Worm (Caenorhabditis elegans) whole organism, late embryonic: Measurements from ENCODE around the gene T16G1.7.

ENCODE experiments used
- K02D7.2 ChIP-seq: sonication (generic microtip); optimal IDR thresholded peaks from 2 replicates; lab custom pipeline; 2017; ENCODE audit warnings: mild to moderate bottlenecking, missing genetic modification characterization, missing compliant biosample characterization
- ama-1 ChIP-seq: fragments of 150-350 bp; optimal IDR thresholded peaks from 2 replicates; lab custom pipeline; 2014
- dmd-4 ChIP-seq: sonication (generic microtip); optimal IDR thresholded peaks from 2 replicates; lab custom pipeline; 2016; ENCODE audit warnings: borderline replicate concordance, missing genetic modification characterization, missing compliant biosample characterization
- gmeb-2 ChIP-seq: sonication (generic microtip); optimal IDR thresholded peaks from 2 replicates; lab custom pipeline; 2016; ENCODE audit warnings: missing genetic modification characterization, inconsistent platforms, missing compliant biosample characterization
- hlh-13 ChIP-seq: fragments of 200-800 bp; sonication (Bioruptor generic); optimal IDR thresholded peaks from 2 replicates; lab custom pipeline; 2018; ENCODE audit warnings: mild to moderate bottlenecking, missing genetic modification characterization, missing compliant biosample characterization
- hlh-30 ChIP-seq: sonication (generic microtip); optimal IDR thresholded peaks from 2 replicates; lab custom pipeline; 2017; ENCODE audit warnings: antibody characterized with exemption, missing genetic modification characterization, missing compliant biosample characterization; ENCODE audit not compliant: insufficient read depth
- mec-3 ChIP-seq: sonication (generic microtip); optimal IDR thresholded peaks from 2 replicates; lab custom pipeline; 2016; ENCODE audit warnings: borderline replicate concordance, missing genetic modification characterization, missing compliant biosample characterization
- nhr-11 ChIP-seq: fragments of 150-350 bp; optimal IDR thresholded peaks from 2 replicates; lab custom pipeline; 2014; ENCODE audit warnings: missing biosample characterization, missing genetic modification characterization
- pax-1 ChIP-seq: fragments of 150-350 bp; optimal IDR thresholded peaks from 2 replicates; lab custom pipeline; 2014; ENCODE audit warnings: missing biosample characterization, missing genetic modification characterization
- pha-4 ChIP-seq: fragments of 150-350 bp; optimal IDR thresholded peaks from 2 replicates; lab custom pipeline; 2018; ENCODE audit warnings: missing biosample characterization, missing genetic modification reagents, missing genetic modification characterization

DNA sequence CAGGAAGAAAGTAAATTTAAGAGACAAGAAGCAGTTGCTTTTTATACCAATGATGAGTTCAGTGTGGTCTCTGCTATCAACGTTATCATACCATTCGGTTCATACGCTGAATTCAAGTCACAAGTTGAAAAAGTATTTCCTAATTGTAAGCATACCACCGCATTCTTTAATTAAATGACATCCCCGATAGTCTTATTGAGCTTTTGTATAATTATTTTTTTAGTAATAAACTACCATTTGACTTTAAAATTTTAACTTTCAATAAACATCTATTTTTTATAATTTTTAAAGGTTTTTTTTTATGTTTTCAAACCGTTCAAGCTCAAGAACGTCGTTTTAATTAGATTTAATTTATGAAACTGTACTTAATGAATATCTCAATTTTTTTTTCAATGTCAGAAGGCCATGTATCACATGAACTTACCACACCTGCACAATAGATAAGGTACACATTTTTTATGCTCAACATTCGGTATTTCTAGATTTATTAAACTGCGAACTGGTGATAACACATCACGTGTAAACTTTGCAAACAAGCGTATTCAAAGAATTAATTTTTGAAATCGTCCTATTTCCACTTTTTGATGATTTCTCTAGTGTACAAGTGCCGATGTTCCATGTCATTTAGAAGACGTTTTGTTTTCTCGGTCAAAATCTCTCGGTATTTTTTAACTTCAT lies 7.0 kb upstream of the T16G1.7 start, which contains the start of gene T16G1.4:
- no peak for TF ChIP-seq K02D7.2 (tag; lab: Kevin White, UChicago)
- TF ChIP-seq ama-1 (lab: Kevin White, UChicago), result no peak
- TF ChIP-seq pax-1 (tag; lab: Kevin White, UChicago), result no peak
- TF ChIP-seq dmd-4 (tag; lab: Kevin White, UChicago), result no peak
- TF ChIP-seq hlh-13 (GFP tag; lab: Kevin White, UChicago), result no peak
- TF ChIP-seq gmeb-2 (tag; lab: Kevin White, UChicago), result no peak
- no peak for TF ChIP-seq hlh-30 (tag; lab: Kevin White, UChicago)
- TF ChIP-seq nhr-11, result no peak
- no peak for TF ChIP-seq pha-4
- TF ChIP-seq mec-3, result no peak
